Fruit fly (Drosophila melanogaster) whole organism, pupa: ENCODE measurements around the gene sob.

Source experiments
- CG10348 ChIP-seq: fragments of 200-800 bp; sonication (Bioruptor generic); IDR thresholded peaks from 2 replicates; pipeline ENCODE4 v1.3.6; 2022; ENCODE audit warnings: missing biosample characterization, missing genetic modification characterization
- CG12605 ChIP-seq: fragments of 200-800 bp; sonication (Bioruptor generic); IDR thresholded peaks from 2 replicates; pipeline ENCODE4 v1.3.6; 2022; ENCODE audit warnings: missing biosample characterization, missing genetic modification characterization
- CG13204 ChIP-seq: fragments of 200-800 bp; sonication (Bioruptor generic); optimal IDR thresholded peaks from 2 replicates; lab custom pipeline; 2018; ENCODE audit warnings: missing biosample characterization, mild to moderate bottlenecking, missing genetic modification characterization, moderate library complexity
- CG14655 ChIP-seq: fragments of 200-800 bp; sonication (Bioruptor generic); optimal IDR thresholded peaks from 3 replicates; lab custom pipeline; 2017; ENCODE audit warnings: mild to moderate bottlenecking, missing biosample characterization, missing genetic modification reagents, missing genetic modification characterization
- CG15710 ChIP-seq: fragments of 200-800 bp; sonication (Bioruptor generic); optimal IDR thresholded peaks from 2 replicates; lab custom pipeline; 2018; ENCODE audit warnings: missing biosample characterization, mild to moderate bottlenecking, missing genetic modification characterization, moderate library complexity
- CG17806 ChIP-seq: fragments of 200-800 bp; sonication (Bioruptor generic); optimal IDR thresholded peaks from 2 replicates; lab custom pipeline; 2018; ENCODE audit warnings: missing biosample characterization, mild to moderate bottlenecking, missing genetic modification characterization, moderate library complexity
- CG32121 ChIP-seq: fragments of 200-800 bp; sonication (Bioruptor generic); IDR thresholded peaks from 2 replicates; pipeline ENCODE4 v1.3.6; 2022; ENCODE audit warnings: missing biosample characterization, missing genetic modification characterization
- CG34367 ChIP-seq: fragments of 200-800 bp; sonication (Bioruptor generic); optimal IDR thresholded peaks from 2 replicates; lab custom pipeline; 2018; ENCODE audit warnings: missing biosample characterization, mild to moderate bottlenecking, missing genetic modification characterization
- CG4496 ChIP-seq: fragments of 200-800 bp; sonication (Bioruptor generic); IDR thresholded peaks from 3 replicates; pipeline ENCODE4 v1.3.6; 2022; ENCODE audit warnings: missing biosample characterization, missing genetic modification characterization
- CG8159 ChIP-seq: fragments of 200-800 bp; sonication (Bioruptor generic); optimal IDR thresholded peaks from 3 replicates; lab custom pipeline; 2018; ENCODE audit warnings: missing biosample characterization, mild to moderate bottlenecking, missing genetic modification characterization, moderate library complexity
- CG8301 ChIP-seq: fragments of 200-800 bp; sonication (Bioruptor generic); optimal IDR thresholded peaks from 2 replicates; lab custom pipeline; 2018; ENCODE audit warnings: missing biosample characterization, mild to moderate bottlenecking, missing genetic modification characterization
- CG9948 ChIP-seq: fragments of 200-800 bp; sonication (Bioruptor generic); optimal IDR thresholded peaks from 2 replicates; lab custom pipeline; 2018; ENCODE audit warnings: missing biosample characterization, mild to moderate bottlenecking, missing genetic modification characterization, moderate library complexity
- D1 ChIP-seq: fragments of 200-800 bp; sonication (Bioruptor generic); optimal IDR thresholded peaks from 2 replicates; lab custom pipeline; 2018; ENCODE audit warnings: missing biosample characterization, mild to moderate bottlenecking, missing genetic modification characterization, moderate library complexity
- EcR ChIP-seq: fragments of 200-800 bp; sonication (Bioruptor generic); optimal IDR thresholded peaks from 3 replicates; lab custom pipeline; 2019; ENCODE audit warnings: missing biosample characterization, missing genetic modification characterization, mild to moderate bottlenecking, moderate library complexity, missing genetic modification reagents
- Ets98B ChIP-seq: fragments of 200-800 bp; sonication (Bioruptor generic); IDR thresholded peaks from 2 replicates; pipeline ENCODE4 v1.3.6; 2022; ENCODE audit warnings: missing biosample characterization, missing genetic modification characterization
- Pif1A ChIP-seq: fragments of 200-800 bp; sonication (Bioruptor generic); optimal IDR thresholded peaks from 3 replicates; lab custom pipeline; 2016; ENCODE audit warnings: missing biosample characterization, missing genetic modification characterization
- Pif1B ChIP-seq: fragments of 200-800 bp; sonication (Bioruptor generic); optimal IDR thresholded peaks from 3 replicates; lab custom pipeline; 2016; ENCODE audit warnings: missing biosample characterization, missing genetic modification characterization
- Snoo ChIP-seq: fragments of 200-800 bp; sonication (Bioruptor generic); optimal IDR thresholded peaks from 3 replicates; lab custom pipeline; 2017; ENCODE audit warnings: missing biosample characterization, mild to moderate bottlenecking, missing genetic modification characterization, inconsistent platforms
- fd96Ca ChIP-seq: fragments of 200-800 bp; sonication (Bioruptor generic); IDR thresholded peaks from 3 replicates; pipeline ENCODE4 v1.3.6; 2022; ENCODE audit warnings: missing biosample characterization, missing genetic modification characterization
- gl ChIP-seq: fragments of 200-800 bp; sonication (Bioruptor generic); optimal IDR thresholded peaks from 2 replicates; lab custom pipeline; 2018; ENCODE audit warnings: missing biosample characterization, mild to moderate bottlenecking, missing genetic modification characterization
- rn ChIP-seq: fragments of 200-800 bp; sonication (Bioruptor generic); IDR thresholded peaks from 2 replicates; pipeline ENCODE4 v1.3.6; 2022; ENCODE audit warnings: missing biosample characterization, missing genetic modification characterization

The sob gene

DNA sequence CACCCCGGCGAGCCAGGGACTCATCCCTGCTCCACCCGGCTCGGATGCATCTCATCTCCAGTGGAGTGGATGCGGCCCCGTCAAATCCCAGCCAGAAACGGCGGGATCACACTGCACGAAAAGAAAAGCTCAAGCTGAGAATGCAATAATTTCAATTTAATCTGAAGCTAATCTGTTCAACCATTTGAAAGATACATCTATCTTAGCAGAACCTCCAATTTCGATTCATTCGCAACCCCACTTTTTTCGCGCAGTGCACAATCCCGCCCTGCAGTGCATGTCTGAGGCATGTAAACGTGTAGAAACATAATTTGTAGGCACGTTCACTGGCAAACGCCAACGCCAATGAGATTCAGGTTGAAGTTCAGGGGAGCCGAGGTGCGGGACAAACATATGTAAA is 17.9 kb upstream of the sob start:
- TF ChIP-seq CG34367 (tag; lab: Kevin White, UChicago), result peak; percentile 45
- no peak for TF ChIP-seq Pif1B (GFP tag; lab: Kevin White, UChicago)
- TF ChIP-seq CG12605 (GFP tag; lab: Robert Waterston, UW), result no peak
- peak; percentile 63 for TF ChIP-seq CG14655 (GFP tag; lab: Kevin White, UChicago)
- TF ChIP-seq CG9948 (tag; lab: Kevin White, UChicago), result peak; percentile 57
- TF ChIP-seq CG8159 (tag; lab: Kevin White, UChicago), result peak; percentile 47
- peak; percentile 33 for TF ChIP-seq Ets98B (GFP tag; lab: Robert Waterston, UW)
- TF ChIP-seq CG10348 (GFP tag; lab: Robert Waterston, UW), result no peak
- TF ChIP-seq CG13204, result no peak
- peak; percentile 44 for TF ChIP-seq CG15710
- TF ChIP-seq CG4496 (GFP tag; lab: Robert Waterston, UW), result peak; percentile 66
- TF ChIP-seq CG17806 (tag; lab: Kevin White, UChicago), result peak; percentile 52
- no peak for TF ChIP-seq gl (tag; lab: Kevin White, UChicago)
- TF ChIP-seq D1 (tag; lab: Kevin White, UChicago), result no peak
- TF ChIP-seq Snoo (tag; lab: Kevin White, UChicago), result no peak
- TF ChIP-seq EcR, result no peak
- peak; percentile 28 for TF ChIP-seq CG8301
- TF ChIP-seq Pif1A, result peak; percentile 41
- peak; percentile 71 for TF ChIP-seq fd96Ca (GFP tag; lab: Robert Waterston, UW)
- TF ChIP-seq rn (GFP tag; lab: Robert Waterston, UW), result no peak
- TF ChIP-seq, all 21 proteins: peak for 11

DNA sequence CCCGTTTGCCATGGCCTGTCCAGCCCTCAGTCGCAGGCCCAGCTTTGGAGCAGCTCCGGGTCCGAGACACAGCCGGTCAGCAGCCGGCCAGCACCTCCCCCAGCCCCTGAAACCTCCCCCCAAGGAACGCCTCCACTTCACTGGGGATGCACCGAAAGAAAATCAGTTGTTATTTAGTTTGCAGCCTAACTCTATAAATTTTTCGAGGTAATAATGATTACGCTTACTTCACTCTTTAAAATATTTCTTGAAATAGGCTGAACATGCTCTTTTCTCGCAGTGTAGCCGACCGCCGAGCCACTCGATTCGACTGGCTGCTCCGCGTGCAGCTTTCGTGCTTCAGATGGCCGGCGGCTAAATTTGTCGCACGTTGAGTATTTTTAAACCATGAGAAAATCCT is 16.6 kb upstream of the sob start:
- TF ChIP-seq Pif1B (GFP tag; lab: Kevin White, UChicago) (no peak), D1 (tag; lab: Kevin White, UChicago) (no peak), Ets98B (GFP tag; lab: Robert Waterston, UW) (no peak), CG8159 (tag; lab: Kevin White, UChicago) (no peak), Snoo (tag; lab: Kevin White, UChicago) (no peak), CG17806 (tag; lab: Kevin White, UChicago) (peak; percentile 25), CG15710 (no peak), CG4496 (GFP tag; lab: Robert Waterston, UW) (peak; percentile 66; the same call in 2 of the 3 replicates), rn (GFP tag; lab: Robert Waterston, UW) (no peak), EcR (no peak), Pif1A (no peak), CG34367 (tag; lab: Kevin White, UChicago) (no peak), fd96Ca (GFP tag; lab: Robert Waterston, UW) (peak; percentile 60; the same call in 2 of the 3 replicates), CG9948 (tag; lab: Kevin White, UChicago) (no peak), CG14655 (GFP tag; lab: Kevin White, UChicago) (no peak), CG8301 (no peak), gl (tag; lab: Kevin White, UChicago) (no peak), CG12605 (GFP tag; lab: Robert Waterston, UW) (0 out of 2 replicates have a peak, but pooled peaks have one; percentile 17), CG32121 (GFP tag; lab: Robert Waterston, UW) (no peak), CG10348 (GFP tag; lab: Robert Waterston, UW) (no peak), CG13204 (no peak)

DNA sequence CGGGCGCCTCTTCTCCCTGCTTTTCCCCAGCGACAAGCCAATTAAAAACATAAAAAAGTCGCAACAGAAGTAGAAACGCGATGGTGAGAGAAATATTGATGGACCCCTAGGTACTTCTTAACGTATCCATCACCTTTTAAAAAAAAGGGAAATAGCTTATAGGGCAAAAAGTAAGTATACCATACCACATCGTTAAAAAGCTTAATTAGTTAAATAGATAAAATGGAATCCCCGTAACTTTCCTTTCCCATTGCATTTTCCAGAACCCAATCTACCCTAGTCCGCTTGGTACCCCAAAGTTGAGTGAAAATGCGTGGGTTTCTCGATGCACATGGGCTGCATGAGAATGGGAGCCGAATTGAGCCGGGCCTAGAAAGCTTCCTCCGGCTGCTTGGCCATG is 14.1 kb upstream of the sob start:
- TF ChIP-seq CG8301 (peak; percentile 39), CG10348 (GFP tag; lab: Robert Waterston, UW) (no peak), CG14655 (GFP tag; lab: Kevin White, UChicago) (peak; percentile 43), CG4496 (GFP tag; lab: Robert Waterston, UW) (peak; percentile 31; the same call in 1 of the 3 replicates), CG17806 (tag; lab: Kevin White, UChicago) (peak; percentile 35), CG9948 (tag; lab: Kevin White, UChicago) (peak; percentile 55), CG34367 (tag; lab: Kevin White, UChicago) (peak; percentile 9), CG32121 (GFP tag; lab: Robert Waterston, UW) (no peak), CG8159 (tag; lab: Kevin White, UChicago) (peak; percentile 34), Snoo (tag; lab: Kevin White, UChicago) (no peak), Pif1A (peak; percentile 18), CG15710 (peak; percentile 51)

DNA sequence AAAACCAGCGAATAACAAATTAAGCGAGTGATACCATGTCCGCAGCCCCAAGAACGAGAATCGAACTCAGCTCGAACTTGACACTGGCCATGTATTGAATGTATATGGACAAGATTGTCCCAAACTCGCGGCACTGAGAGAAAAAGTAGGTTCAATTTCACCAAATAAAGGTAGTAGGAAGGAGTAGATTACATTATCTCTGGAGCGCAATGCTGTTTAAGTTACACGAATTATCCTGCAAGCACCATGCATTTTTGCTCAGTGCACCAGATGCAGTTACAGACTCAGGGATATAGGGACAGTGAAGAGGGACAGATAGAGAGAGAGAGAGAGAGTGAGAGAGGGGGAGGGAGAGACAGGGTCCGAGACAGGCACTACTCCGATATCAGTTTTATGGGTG is 13.4 kb upstream of the sob start:
- peak; percentile 24 for TF ChIP-seq EcR
- TF ChIP-seq Pif1A, result peak; percentile 79
- TF ChIP-seq rn (GFP tag; lab: Robert Waterston, UW), result peak; percentile 52
- peak; percentile 82 for TF ChIP-seq CG9948 (tag; lab: Kevin White, UChicago)
- peak; percentile 90 for TF ChIP-seq CG15710
- peak; percentile 81 for TF ChIP-seq fd96Ca (GFP tag; lab: Robert Waterston, UW)
- TF ChIP-seq CG8159 (tag; lab: Kevin White, UChicago), result peak; percentile 90
- TF ChIP-seq CG12605 (GFP tag; lab: Robert Waterston, UW), result peak; percentile 61
- peak; percentile 44; the same call in 1 of the 2 replicates for TF ChIP-seq Ets98B (GFP tag; lab: Robert Waterston, UW)
- TF ChIP-seq CG32121 (GFP tag; lab: Robert Waterston, UW), result no peak
- peak; percentile 83 for TF ChIP-seq gl (tag; lab: Kevin White, UChicago)
- peak; percentile 79; the same call in 2 of the 3 replicates for TF ChIP-seq CG4496 (GFP tag; lab: Robert Waterston, UW)
- peak; percentile 86 for TF ChIP-seq CG34367 (tag; lab: Kevin White, UChicago)
- TF ChIP-seq CG13204, result peak; percentile 49
- TF ChIP-seq Pif1B (GFP tag; lab: Kevin White, UChicago), result peak; percentile 78
- peak; percentile 30 for TF ChIP-seq D1 (tag; lab: Kevin White, UChicago)
- TF ChIP-seq CG10348 (GFP tag; lab: Robert Waterston, UW), result no peak
- TF ChIP-seq CG14655 (GFP tag; lab: Kevin White, UChicago), result peak; percentile 76
- TF ChIP-seq Snoo (tag; lab: Kevin White, UChicago), result peak; percentile 67
- peak; percentile 67 for TF ChIP-seq CG8301
- peak; percentile 88 for TF ChIP-seq CG17806 (tag; lab: Kevin White, UChicago)
- TF ChIP-seq, all 21 proteins: peak for 19

DNA sequence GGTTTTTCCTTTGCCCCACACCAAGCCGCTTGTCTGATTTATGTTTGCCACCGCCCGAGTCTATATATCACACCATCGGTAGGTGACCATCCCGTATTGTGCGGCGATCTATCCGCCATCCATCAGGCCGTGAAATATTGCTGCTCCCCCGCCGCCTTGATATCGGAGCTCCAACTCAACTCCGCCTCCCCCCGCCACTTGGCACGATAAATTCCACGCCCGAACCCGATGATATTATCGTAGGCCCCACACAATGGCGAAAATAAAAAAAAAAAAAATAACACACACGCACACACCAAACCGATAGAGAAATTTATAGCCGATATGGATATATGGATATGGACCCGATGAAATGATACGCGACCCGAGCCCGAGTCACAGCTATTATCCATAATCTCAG is 10.2 kb upstream of the sob start:
- TF ChIP-seq CG8159 (tag; lab: Kevin White, UChicago) (no peak), CG8301 (no peak), EcR (no peak), gl (tag; lab: Kevin White, UChicago) (no peak), CG15710 (no peak), Pif1A (no peak), fd96Ca (GFP tag; lab: Robert Waterston, UW) (no peak), CG12605 (GFP tag; lab: Robert Waterston, UW) (no peak), Snoo (tag; lab: Kevin White, UChicago) (no peak), CG34367 (tag; lab: Kevin White, UChicago) (no peak), CG4496 (GFP tag; lab: Robert Waterston, UW) (no peak), CG9948 (tag; lab: Kevin White, UChicago) (no peak)
